Fruit fly (Drosophila melanogaster): ENCODE data around the gene CG15534.

DNA sequence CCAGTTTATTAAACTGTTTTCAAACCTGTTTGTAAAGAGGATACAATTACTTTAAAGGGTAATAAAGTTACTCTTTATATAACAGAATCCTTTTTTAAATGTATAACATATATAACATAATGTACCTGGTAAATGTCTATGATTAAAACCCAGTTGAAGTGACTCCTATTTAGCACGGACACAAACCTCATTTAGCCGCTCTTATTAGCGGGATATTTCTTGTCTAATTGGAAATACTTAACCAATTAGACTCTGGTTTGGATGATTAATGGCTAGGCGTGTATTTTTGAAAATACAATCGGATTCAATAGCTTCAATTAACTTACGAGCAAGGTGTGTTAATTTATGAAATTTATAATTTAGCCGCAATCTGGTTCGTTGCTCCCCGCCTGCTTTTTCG, 35.2 kb downstream of the CG15534 start:
- TF ChIP-seq Abd-B (GFP tag; optimal IDR thresholded peaks at IDR 0.05): no peak
- no peak for TF ChIP-seq Dif (GFP tag; optimal IDR thresholded peaks at IDR 0.05; ENCODE audit: partially characterized antibody)
- no peak for TF ChIP-seq sage (GFP tag; optimal IDR thresholded peaks at IDR 0.05)
- TF ChIP-seq usp (GFP tag; optimal IDR thresholded peaks at IDR 0.05): no peak
- no peak for TF ChIP-seq brk (GFP tag; optimal IDR thresholded peaks at IDR 0.05)
- no peak for TF ChIP-seq rgr (GFP tag; optimal IDR thresholded peaks at IDR 0.05)

All from whole organism, wandering third instar larva.